Fruit fly (Drosophila melanogaster) whole organism, embryonic: ENCODE results near the gene Aprt.

Experiments used
- Asciz ChIP-seq: fragments of 200-800 bp; sonication (Bioruptor generic); optimal IDR thresholded peaks from 2 replicates; lab custom pipeline; 2017; ENCODE audit warnings: missing biosample characterization, mild to moderate bottlenecking, missing genetic modification characterization, missing genetic modification reagents
- C15 ChIP-seq: fragments of 200-800 bp; sonication (Bioruptor generic); IDR thresholded peaks from 3 replicates; pipeline ENCODE4 v1.3.6; 2022; ENCODE audit warnings: missing biosample characterization, missing genetic modification characterization
- CG10979 ChIP-seq: fragments of 200-800 bp; sonication (Bioruptor generic); optimal IDR thresholded peaks from 2 replicates; lab custom pipeline; 2018; ENCODE audit warnings: missing biosample characterization, mild to moderate bottlenecking, missing genetic modification characterization, moderate library complexity
- CG11398 ChIP-seq: fragments of 200-800 bp; sonication (Bioruptor generic); optimal IDR thresholded peaks from 2 replicates; lab custom pipeline; 2016; ENCODE audit warnings: missing biosample characterization, missing genetic modification characterization
- CG11696 ChIP-seq: fragments of 200-800 bp; sonication (Bioruptor generic); IDR thresholded peaks from 2 replicates; pipeline ENCODE4 v1.3.6; 2022; ENCODE audit warnings: missing biosample characterization, missing genetic modification characterization
- CG13287 ChIP-seq: fragments of 200-800 bp; sonication (Bioruptor generic); IDR thresholded peaks from 2 replicates; pipeline ENCODE4 v1.3.6; 2022; ENCODE audit warnings: missing biosample characterization, missing genetic modification characterization; ENCODE audit not compliant: partially characterized antibody
- CG13624 ChIP-seq: fragments of 200-800 bp; sonication (Bioruptor generic); optimal IDR thresholded peaks from 2 replicates; lab custom pipeline; 2016; ENCODE audit warnings: missing biosample characterization, missing genetic modification characterization
- CG15696 ChIP-seq: fragments of 200-800 bp; sonication (Bioruptor generic); optimal IDR thresholded peaks from 2 replicates; lab custom pipeline; 2019; ENCODE audit warnings: missing biosample characterization, mild to moderate bottlenecking, missing genetic modification characterization, moderate library complexity
- CG17361 ChIP-seq: fragments of 200-800 bp; sonication (Bioruptor generic); IDR thresholded peaks from 3 replicates; pipeline ENCODE4 v1.3.6; 2022; ENCODE audit warnings: missing biosample characterization, missing genetic modification characterization
- CG17385 ChIP-seq: fragments of 200-800 bp; sonication (Bioruptor generic); optimal IDR thresholded peaks from 3 replicates; lab custom pipeline; 2018; ENCODE audit warnings: missing biosample characterization, mild to moderate bottlenecking, missing genetic modification characterization
- CG17802 ChIP-seq: fragments of 200-800 bp; sonication (Bioruptor generic); optimal IDR thresholded peaks from 2 replicates; lab custom pipeline; 2018; ENCODE audit warnings: missing biosample characterization, mild to moderate bottlenecking, missing genetic modification characterization, moderate library complexity
- CG18262 ChIP-seq: fragments of 200-800 bp; optimal IDR thresholded peaks from 3 replicates; lab custom pipeline; 2019; ENCODE audit warnings: missing biosample characterization, mild to moderate bottlenecking, missing genetic modification characterization, moderate library complexity
- CG18599 ChIP-seq: fragments of 200-800 bp; sonication (Bioruptor generic); optimal IDR thresholded peaks from 3 replicates; lab custom pipeline; 2017; ENCODE audit warnings: missing biosample characterization, missing genetic modification characterization, mild to moderate bottlenecking, moderate library complexity, missing genetic modification reagents
- CG32772 ChIP-seq: fragments of 200-800 bp; sonication (Bioruptor generic); IDR thresholded peaks from 2 replicates; pipeline ENCODE4 v1.3.6; 2022; ENCODE audit warnings: missing biosample characterization, missing genetic modification characterization
- CG3281 ChIP-seq: fragments of 200-800 bp; sonication (Bioruptor generic); optimal IDR thresholded peaks from 3 replicates; lab custom pipeline; 2017; ENCODE audit warnings: missing biosample characterization, mild to moderate bottlenecking, missing genetic modification characterization
- CG4854 ChIP-seq: fragments of 200-800 bp; sonication (Bioruptor generic); optimal IDR thresholded peaks from 2 replicates; lab custom pipeline; 2016; ENCODE audit warnings: missing biosample characterization, missing genetic modification characterization, inconsistent platforms
- CG8089 ChIP-seq: fragments of 200-800 bp; sonication (Bioruptor generic); optimal IDR thresholded peaks from 3 replicates; lab custom pipeline; 2016; ENCODE audit warnings: missing biosample characterization, missing genetic modification characterization
- CG8359 ChIP-seq: fragments of 200-800 bp; sonication (Bioruptor generic); optimal IDR thresholded peaks from 2 replicates; lab custom pipeline; 2017; ENCODE audit warnings: missing biosample characterization, mild to moderate bottlenecking, missing genetic modification characterization, borderline replicate concordance
- CG8765 ChIP-seq: fragments of 200-800 bp; sonication (Bioruptor generic); IDR thresholded peaks from 2 replicates; pipeline ENCODE4 v1.3.6; 2022; ENCODE audit warnings: missing biosample characterization, missing genetic modification characterization
- Dad ChIP-seq: fragments of 200-800 bp; sonication (Bioruptor generic); optimal IDR thresholded peaks from 3 replicates; lab custom pipeline; 2016; ENCODE audit warnings: missing biosample characterization, missing genetic modification characterization
- Fer1 ChIP-seq: fragments of 200-800 bp; sonication (Bioruptor generic); optimal IDR thresholded peaks from 2 replicates; lab custom pipeline; 2017; ENCODE audit warnings: missing biosample characterization, mild to moderate bottlenecking, missing genetic modification characterization
- HLH3B ChIP-seq: fragments of 200-800 bp; sonication (Bioruptor generic); IDR thresholded peaks from 2 replicates; pipeline ENCODE4 v1.3.6; 2022; ENCODE audit warnings: missing biosample characterization, missing genetic modification characterization
- HmgD ChIP-seq: fragments of 200-800 bp; sonication (Bioruptor generic); optimal IDR thresholded peaks from 3 replicates; lab custom pipeline; 2016; ENCODE audit warnings: missing biosample characterization, missing genetic modification characterization
- Hr78 ChIP-seq, 2 experiments: fragments of 200-800 bp in 1 of 2; fragments of >200 bp in 1 of 2; sonication (Bioruptor generic) in 1 of 2; optimal IDR thresholded peaks; 2 replicates each; lab custom pipeline; 2017 to 2019; ENCODE audit warnings: missing biosample characterization in 2 of 2, missing genetic modification characterization in 2 of 2, mild to moderate bottlenecking in 1 of 2, moderate library complexity in 1 of 2
- Hsf ChIP-seq: fragments of 200-800 bp; sonication (Bioruptor generic); optimal IDR thresholded peaks from 3 replicates; lab custom pipeline; 2016; ENCODE audit warnings: missing biosample characterization, missing genetic modification characterization
- MESR4 ChIP-seq: fragments of 200-800 bp; sonication (Bioruptor generic); optimal IDR thresholded peaks from 2 replicates; lab custom pipeline; 2018; ENCODE audit warnings: missing biosample characterization, mild to moderate bottlenecking, missing genetic modification characterization, moderate library complexity
- NC2α ChIP-seq: fragments of 200-800 bp; sonication (Bioruptor generic); optimal IDR thresholded peaks from 2 replicates; lab custom pipeline; 2016; ENCODE audit warnings: missing biosample characterization, missing genetic modification characterization
- Neu2 ChIP-seq: fragments of 200-800 bp; sonication (Bioruptor generic); optimal IDR thresholded peaks from 3 replicates; lab custom pipeline; 2016; ENCODE audit warnings: missing biosample characterization, missing genetic modification characterization, borderline replicate concordance
- NfI ChIP-seq: fragments of 200-800 bp; sonication (Bioruptor generic); optimal IDR thresholded peaks from 3 replicates; lab custom pipeline; 2018; ENCODE audit warnings: missing biosample characterization, mild to moderate bottlenecking, missing genetic modification characterization, moderate library complexity
- PHDP ChIP-seq: fragments of 200-800 bp; sonication (Bioruptor generic); optimal IDR thresholded peaks from 3 replicates; lab custom pipeline; 2018; ENCODE audit warnings: missing biosample characterization, mild to moderate bottlenecking, missing genetic modification characterization, moderate library complexity
- Scr ChIP-seq: fragments of 200-800 bp; sonication (Bioruptor generic); IDR thresholded peaks from 2 replicates; pipeline ENCODE4 v1.3.6; 2022; ENCODE audit warnings: missing biosample characterization, missing genetic modification characterization; ENCODE audit not compliant: partially characterized antibody
- Six4 ChIP-seq: fragments of 200-800 bp; sonication (Bioruptor generic); optimal IDR thresholded peaks from 2 replicates; lab custom pipeline; 2016; ENCODE audit warnings: missing biosample characterization, missing genetic modification characterization
- YL-1 ChIP-seq: fragments of 200-800 bp; sonication (Bioruptor generic); optimal IDR thresholded peaks from 3 replicates; lab custom pipeline; 2017; ENCODE audit warnings: missing biosample characterization, mild to moderate bottlenecking, missing genetic modification characterization
- ase ChIP-seq: fragments of 200-800 bp; sonication (Bioruptor generic); IDR thresholded peaks from 3 replicates; pipeline ENCODE4 v1.3.6; 2022; ENCODE audit warnings: missing biosample characterization, missing genetic modification characterization
- br ChIP-seq: fragments of >200 bp; optimal IDR thresholded peaks from 2 replicates; lab custom pipeline; 2017
- dan ChIP-seq: fragments of 200-800 bp; sonication (Bioruptor generic); IDR thresholded peaks from 2 replicates; pipeline ENCODE4 v1.3.6; 2022; ENCODE audit warnings: missing biosample characterization, missing genetic modification characterization
- dmrt99B ChIP-seq: fragments of 200-800 bp; sonication (Bioruptor generic); optimal IDR thresholded peaks from 2 replicates; lab custom pipeline; 2018; ENCODE audit warnings: missing biosample characterization, mild to moderate bottlenecking, missing genetic modification characterization, moderate library complexity
- emc ChIP-seq: fragments of 200-800 bp; sonication (Bioruptor generic); optimal IDR thresholded peaks from 2 replicates; lab custom pipeline; 2016; ENCODE audit warnings: missing biosample characterization, missing genetic modification characterization
- gce ChIP-seq: fragments of 200-800 bp; sonication (Bioruptor generic); IDR thresholded peaks from 3 replicates; pipeline ENCODE4 v1.3.6; 2022; ENCODE audit warnings: missing biosample characterization, missing genetic modification characterization
- gsb ChIP-seq: fragments of 200-800 bp; sonication (Bioruptor generic); IDR thresholded peaks from 2 replicates; pipeline ENCODE4 v1.3.6; 2022; ENCODE audit warnings: missing biosample characterization, missing genetic modification characterization
- gsb-n ChIP-seq: fragments of 200-800 bp; sonication (Bioruptor generic); optimal IDR thresholded peaks from 3 replicates; lab custom pipeline; 2018; ENCODE audit warnings: missing biosample characterization, mild to moderate bottlenecking, missing genetic modification characterization
- ham ChIP-seq: fragments of 200-800 bp; sonication (Bioruptor generic); IDR thresholded peaks from 2 replicates; pipeline ENCODE4 v1.3.6; 2022; ENCODE audit warnings: missing biosample characterization, missing genetic modification characterization
- kni ChIP-seq: fragments of 200-800 bp; sonication (Bioruptor generic); optimal IDR thresholded peaks from 3 replicates; lab custom pipeline; 2017; ENCODE audit warnings: mild to moderate bottlenecking, missing biosample characterization, missing genetic modification reagents, missing genetic modification characterization
- lola ChIP-seq, 3 experiments: fragments of >200 bp in 2 of 3; fragments of 200-800 bp in 1 of 3; sonication (Bioruptor generic) in 1 of 3; optimal IDR thresholded peaks; 2 replicates each; lab custom pipeline; 2017 to 2019; ENCODE audit warnings: missing biosample characterization in 3 of 3, missing genetic modification characterization in 3 of 3, mild to moderate bottlenecking in 1 of 3, moderate library complexity in 1 of 3
- maf-S ChIP-seq: fragments of 200-800 bp; sonication (Bioruptor generic); optimal IDR thresholded peaks from 2 replicates; lab custom pipeline; 2016; ENCODE audit warnings: missing biosample characterization, missing genetic modification characterization
- salm ChIP-seq: fragments of 200-800 bp; sonication (Bioruptor generic); optimal IDR thresholded peaks from 2 replicates; lab custom pipeline; 2018; ENCODE audit warnings: missing biosample characterization, mild to moderate bottlenecking, missing genetic modification characterization
- shn ChIP-seq: fragments of 200-800 bp; sonication (Bioruptor generic); optimal IDR thresholded peaks from 3 replicates; lab custom pipeline; 2016; ENCODE audit warnings: missing biosample characterization, missing genetic modification characterization
- tgo ChIP-seq: fragments of 200-800 bp; sonication (Bioruptor generic); IDR thresholded peaks from 3 replicates; pipeline ENCODE4 v1.3.6; 2022; ENCODE audit warnings: missing biosample characterization, missing genetic modification characterization
- tup ChIP-seq: fragments of 200-800 bp; sonication (Bioruptor generic); optimal IDR thresholded peaks from 2 replicates; lab custom pipeline; 2016; ENCODE audit warnings: missing biosample characterization, mild to moderate bottlenecking, missing genetic modification characterization, moderate library complexity
- wek ChIP-seq: fragments of 200-800 bp; sonication (Bioruptor generic); optimal IDR thresholded peaks from 3 replicates; lab custom pipeline; 2018; ENCODE audit warnings: missing biosample characterization, mild to moderate bottlenecking, missing genetic modification characterization, moderate library complexity

Gene Aprt

dm6 chr3L:1865121-1865727 lies 19.6 kb downstream of the Aprt start, which contains the start of the genes HBS1 and CG12025 (continued):
- TF ChIP-seq wek (GFP tag; lab: Kevin White, UChicago) (no peak), CG15696 (tag; lab: Kevin White, UChicago) (peak; percentile 76), CG3281 (GFP tag; lab: Kevin White, UChicago) (peak; percentile 21), NC2α (GFP tag; lab: Kevin White, UChicago) (no peak), Scr (GFP tag; lab: Robert Waterston, UW) (no peak), Dad (GFP tag; lab: Kevin White, UChicago) (no peak), gsb (GFP tag; lab: Robert Waterston, UW) (no peak), CG17385 (peak; percentile 23), salm (tag; lab: Kevin White, UChicago) (no peak), CG10979 (tag; lab: Kevin White, UChicago) (peak; percentile 13), tup (GFP tag; lab: Kevin White, UChicago) (no peak), CG8089 (GFP tag; lab: Kevin White, UChicago) (peak; percentile 55), lola (GFP tag; optimal IDR thresholded peaks at IDR 0.05; lab: Kevin White, UChicago) (peak in 1 of 3 experiments; percentile 58), CG11398 (no peak), gsb-n (tag; lab: Kevin White, UChicago) (no peak), CG18262 (tag; lab: Kevin White, UChicago) (peak; percentile 45), shn (peak; percentile 59), emc (GFP tag; lab: Kevin White, UChicago) (peak; percentile 38), Fer1 (GFP tag; lab: Kevin White, UChicago) (no peak), Asciz (GFP tag; lab: Kevin White, UChicago) (no peak), NfI (GFP tag; lab: Kevin White, UChicago) (peak; percentile 61), CG18599 (GFP tag; lab: Kevin White, UChicago) (peak; percentile 44), CG4854 (no peak), CG8765 (GFP tag; lab: Robert Waterston, UW) (no peak), dmrt99B (tag; lab: Kevin White, UChicago) (peak; percentile 45), Neu2 (no peak), CG13624 (GFP tag; lab: Kevin White, UChicago) (peak; percentile 67), YL-1 (GFP tag; lab: Kevin White, UChicago) (peak; percentile 83), dan (GFP tag; lab: Robert Waterston, UW) (no peak), CG11696 (GFP tag; lab: Robert Waterston, UW) (no peak), CG32772 (peak; percentile 40; the same call in 1 of the 2 replicates), CG17361 (GFP tag; lab: Robert Waterston, UW) (peak; percentile 73), gce (GFP tag; lab: Robert Waterston, UW) (no peak), Hsf (GFP tag; lab: Kevin White, UChicago) (peak; percentile 79), HmgD (GFP tag; lab: Kevin White, UChicago) (peak; percentile 14), C15 (GFP tag; lab: Robert Waterston, UW) (no peak), PHDP (tag; lab: Kevin White, UChicago) (peak; percentile 54), maf-S (GFP tag; lab: Kevin White, UChicago) (no peak), CG8359 (GFP tag; lab: Kevin White, UChicago) (no peak), CG13287 (GFP tag; lab: Robert Waterston, UW) (no peak; the same call in 1 of the 2 replicates), ham (no peak), CG17802 (peak; percentile 99), ase (GFP tag; lab: Robert Waterston, UW) (0 out of 3 replicates have a peak, but pooled peaks have one; percentile 21), kni (no peak), HLH3B (peak; percentile 27; the same call in 1 of the 2 replicates), tgo (GFP tag; lab: Robert Waterston, UW) (peak; percentile 49; the same call in 2 of the 3 replicates), Hr78 (GFP tag; optimal IDR thresholded peaks at IDR 0.05; lab: Kevin White, UChicago) (no peak), br (no peak), Six4 (GFP tag; lab: Kevin White, UChicago) (no peak), MESR4 (GFP tag; lab: Kevin White, UChicago) (peak; percentile 74)
